Worm (Caenorhabditis elegans): Measurements from ENCODE around the gene fbxa-11.

DNA sequence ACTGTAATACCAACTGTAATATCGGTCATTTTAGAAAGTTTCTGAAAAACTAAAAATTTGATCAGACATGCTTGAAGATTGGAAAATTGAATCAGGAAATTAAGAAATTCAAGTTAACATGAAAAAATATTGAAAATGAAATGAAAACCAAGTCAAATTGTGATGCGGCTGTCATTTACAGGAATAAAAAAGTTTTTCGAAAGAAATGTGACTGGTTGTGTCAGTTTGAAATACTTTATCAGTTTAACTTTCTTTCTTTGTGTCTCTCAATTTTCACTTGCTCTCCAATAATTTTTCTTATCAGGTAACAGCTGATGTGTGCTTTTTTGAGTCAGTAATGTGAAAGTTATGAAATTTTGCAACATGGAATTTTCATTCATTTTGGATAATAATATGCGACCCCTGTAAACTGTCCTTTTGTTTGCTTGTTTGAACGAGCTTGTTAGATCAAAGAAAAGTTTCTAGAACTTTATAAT, 4.4 kb upstream of the fbxa-11 start, which contains the start of gene fbxa-60:
- no peak for TF ChIP-seq cog-1 (tag; optimal IDR thresholded peaks at IDR 0.05)
- no peak for TF ChIP-seq ref-1 (GFP tag; conservative IDR thresholded peaks at IDR 0.05)
- TF ChIP-seq T22C8.4 (GFP tag; IDR thresholded peaks at IDR 0.05), result no peak
- TF ChIP-seq ztf-23 (GFP tag; IDR thresholded peaks at IDR 0.05), result no peak
- no peak for TF ChIP-seq flt-1 (GFP tag; IDR thresholded peaks at IDR 0.05)
- TF ChIP-seq klf-2 (GFP tag; conservative IDR thresholded peaks at IDR 0.05), result no peak
- TF ChIP-seq ztf-29 (GFP tag; IDR thresholded peaks at IDR 0.05), result no peak

Data from whole organism, midembryonic.